Worm (Caenorhabditis elegans): Measurements from ENCODE around the gene sec-20.

The sec-20 gene

DNA sequence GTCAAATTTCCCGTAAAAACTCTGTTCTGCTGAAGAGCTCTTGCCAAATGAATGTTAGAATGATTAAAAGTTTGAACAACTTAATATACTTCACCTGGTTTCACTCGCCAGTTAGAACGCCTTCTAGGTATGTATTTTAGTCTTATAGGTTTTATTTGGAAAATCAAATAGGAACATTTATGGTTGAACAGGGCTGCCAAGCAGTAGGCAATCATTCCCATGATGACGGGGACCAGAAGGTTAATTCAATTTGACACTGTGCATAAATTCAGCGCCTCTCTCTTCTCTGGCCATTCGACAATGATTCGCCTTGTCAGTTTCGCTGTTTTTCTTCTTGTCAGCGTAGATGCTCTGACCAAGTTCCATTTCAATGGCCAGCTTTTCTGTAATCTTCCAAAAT lies 9.8 kb upstream of the sec-20 start, which contains the start of gene F40G9.15:
F40G9.15 (plus strand) TSS at position 301 of the 400 bp plus-strand sequence.
- TF ChIP-seq madf-5 (GFP tag; IDR thresholded peaks at IDR 0.05) (0 out of 4 replicates have a peak, but pooled peaks of 1 of the 2 experiments have one; percentile 44), nhr-28 (tag; optimal IDR thresholded peaks at IDR 0.05) (no peak), egl-43 (GFP tag; IDR thresholded peaks at IDR 0.05) (no peak)

ce11 chrIII:183072-183471 lies 8.8 kb upstream of the sec-20 start:
- TF ChIP-seq lin-29 (GFP tag; IDR thresholded peaks at IDR 0.05) (no peak), Y48G9A.11 (GFP tag; IDR thresholded peaks at IDR 0.05) (no peak), F26F4.8 (GFP tag; conservative IDR thresholded peaks at IDR 0.05) (no peak), hlh-30 (tag; optimal IDR thresholded peaks at IDR 0.05; ENCODE audit: insufficient read depth) (no peak), rbr-2 (tag; optimal IDR thresholded peaks at IDR 0.05) (no peak), F10B5.3 (tag; optimal IDR thresholded peaks at IDR 0.05) (no peak), unc-39 (tag; optimal IDR thresholded peaks at IDR 0.05) (no peak), ceh-32 (tag; optimal IDR thresholded peaks at IDR 0.05; ENCODE audit: poor library complexity) (no peak), arid-1 (GFP tag; conservative IDR thresholded peaks at IDR 0.05) (no peak), pqm-1 (tag; optimal IDR thresholded peaks at IDR 0.05) (peak; percentile 36), nhr-77 (tag; optimal IDR thresholded peaks at IDR 0.05) (peak; percentile 53), lsy-2 (tag; optimal IDR thresholded peaks at IDR 0.05) (no peak), saeg-2 (GFP tag; IDR thresholded peaks at IDR 0.05) (no peak), zip-11 (GFP tag; IDR thresholded peaks at IDR 0.05) (no peak), F49E8.2 (tag; optimal IDR thresholded peaks at IDR 0.05; ENCODE audit: borderline replicate concordance) (no peak), nhr-28 (tag; optimal IDR thresholded peaks at IDR 0.05) (peak; percentile 69), mdt-29 (GFP tag; IDR thresholded peaks at IDR 0.05) (no peak), gei-8 (GFP tag; optimal IDR thresholded peaks at IDR 0.05) (no peak)

- TF ChIP-seq hlh-30 (tag; optimal IDR thresholded peaks at IDR 0.05; ENCODE audit: insufficient read depth), result no peak
- TF ChIP-seq ceh-28 (tag; optimal IDR thresholded peaks at IDR 0.05), result peak; percentile 24
Measured at ce11 chrIII:184335-184734, 7.6 kb upstream of the sec-20 start.

DNA sequence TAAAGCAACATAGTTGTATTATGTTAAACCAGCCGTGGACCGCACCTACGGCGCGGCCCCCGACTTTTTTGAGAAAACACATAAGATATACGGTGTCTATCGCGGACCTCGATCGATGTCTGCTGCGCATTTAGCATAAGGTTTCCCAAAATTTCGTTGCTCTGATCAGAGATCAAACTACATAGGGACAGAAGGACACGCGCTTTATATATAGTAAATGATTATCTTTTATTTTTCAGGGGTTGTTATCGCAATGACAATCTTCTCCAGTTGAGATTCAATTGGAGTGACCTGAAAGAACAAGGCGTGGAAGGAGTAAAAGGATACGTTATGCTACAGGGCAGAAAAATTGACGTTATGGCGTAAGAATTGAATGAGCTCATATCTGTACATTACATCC lies 6.0 kb upstream of the sec-20 start:
- TF ChIP-seq aha-1 (tag), result peak; percentile 26

DNA sequence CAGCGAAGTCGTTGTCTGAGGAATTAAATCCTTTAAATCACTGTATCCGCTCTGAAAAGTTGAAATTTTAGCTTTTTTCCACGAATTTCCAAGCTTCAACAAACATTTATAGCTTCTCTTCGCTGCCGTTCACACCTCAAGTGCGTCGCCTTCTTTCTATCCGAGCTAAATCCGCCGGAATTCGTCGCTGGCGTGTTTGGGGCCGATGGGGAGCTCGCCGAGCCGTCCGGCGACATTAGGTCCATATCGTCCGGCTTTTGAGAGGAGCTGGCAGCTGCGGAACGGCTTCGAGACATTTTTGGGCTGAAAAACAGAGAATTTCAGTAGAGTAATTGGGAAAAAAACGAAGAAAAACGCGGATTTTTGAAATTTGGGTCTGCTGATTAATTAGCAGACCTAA lies 4.1 kb upstream of the sec-20 start, which contains the start of gene mxl-2:
mxl-2 (minus strand) TSS at position 303 of the 400 bp plus-strand sequence.
- TF ChIP-seq set-16 (GFP tag; IDR thresholded peaks at IDR 0.05) (peak; percentile 75), aly-2 (tag; optimal IDR thresholded peaks at IDR 0.05) (no peak)

DNA sequence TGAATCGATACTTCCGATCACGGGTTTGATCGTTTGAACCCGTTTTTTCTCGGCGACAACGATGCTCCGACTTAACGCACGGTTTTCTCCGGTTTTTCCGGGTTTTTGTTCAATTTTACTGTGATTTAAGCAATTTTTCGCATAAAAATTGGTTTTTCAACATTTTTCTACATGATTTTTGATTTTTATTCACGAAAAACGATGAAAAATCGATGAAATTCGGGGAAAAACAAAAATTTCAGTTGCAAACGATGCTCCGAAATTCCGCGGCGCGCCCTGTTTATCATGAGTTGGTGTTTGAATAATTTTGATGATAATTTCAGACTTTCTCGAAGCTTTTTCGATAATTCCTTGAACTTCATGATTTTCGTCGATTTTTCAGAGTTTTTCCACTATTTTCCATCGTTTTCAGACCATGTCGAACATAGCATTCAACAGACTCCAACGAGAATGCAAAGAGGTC lies 3.4 kb upstream of the sec-20 start, which contains the start of gene ubc-20:
ubc-20 (plus strand) TSS at position 413 of the 463 bp plus-strand sequence.
- TF ChIP-seq dpl-1 (GFP tag; optimal IDR thresholded peaks at IDR 0.05) (peak; percentile 15), egl-43 (GFP tag; IDR thresholded peaks at IDR 0.05) (no peak), egl-27 (tag; optimal IDR thresholded peaks at IDR 0.05) (no peak), Y48G9A.11 (GFP tag; IDR thresholded peaks at IDR 0.05) (peak; percentile 95), lsy-2 (tag; optimal IDR thresholded peaks at IDR 0.05) (peak in 1 of 2 experiments; percentile 26), ztf-7 (tag; optimal IDR thresholded peaks at IDR 0.05) (no peak), hlh-11 (tag; optimal IDR thresholded peaks at IDR 0.05) (no peak), daf-16 (GFP tag; optimal IDR thresholded peaks at IDR 0.05) (no peak), daf-16 (tag; optimal IDR thresholded peaks at IDR 0.05) (peak; percentile 11), nhr-77 (tag; optimal IDR thresholded peaks at IDR 0.05) (peak; percentile 25), pha-4 (GFP tag; IDR thresholded peaks at IDR 0.05) (no peak), pha-4 (tag; optimal IDR thresholded peaks at IDR 0.05) (no peak), T20F7.1 (GFP tag; optimal IDR thresholded peaks at IDR 0.05) (peak; percentile 98), hlh-30 (tag; optimal IDR thresholded peaks at IDR 0.05; ENCODE audit: insufficient read depth) (peak; percentile 62)
